Worm (Caenorhabditis elegans) whole organism, young adult: ENCODE results near the gene srb-3.
A peak's percentile ranks its signal among the peaks of the same experiment; 100 is the strongest.

Experiments
- C06A6.2 ChIP-seq: fragments of 200-800 bp; sonication (Bioruptor generic); conservative IDR thresholded peaks from 2 replicates; pipeline ENCODE4 v1.3.6; 2022; ENCODE audit warnings: missing genetic modification characterization, missing compliant biosample characterization
- C17E4.6 ChIP-seq: fragments of 200-800 bp; sonication (Bioruptor generic); IDR thresholded peaks from 2 replicates; pipeline ENCODE4 v1.3.6; 2022; ENCODE audit warnings: missing genetic modification reagents, missing genetic modification characterization, missing compliant biosample characterization
- ceh-27 ChIP-seq: fragments of 200-800 bp; sonication (Bioruptor generic); optimal IDR thresholded peaks from 2 replicates; lab custom pipeline; 2018; ENCODE audit warnings: mild to moderate bottlenecking, missing genetic modification characterization, moderate library complexity, missing compliant biosample characterization
- nhr-90 ChIP-seq: sonication (generic microtip); optimal IDR thresholded peaks from 2 replicates; lab custom pipeline; 2016; ENCODE audit warnings: missing genotype, mild to moderate bottlenecking, missing genetic modification characterization, missing compliant biosample characterization

DNA sequence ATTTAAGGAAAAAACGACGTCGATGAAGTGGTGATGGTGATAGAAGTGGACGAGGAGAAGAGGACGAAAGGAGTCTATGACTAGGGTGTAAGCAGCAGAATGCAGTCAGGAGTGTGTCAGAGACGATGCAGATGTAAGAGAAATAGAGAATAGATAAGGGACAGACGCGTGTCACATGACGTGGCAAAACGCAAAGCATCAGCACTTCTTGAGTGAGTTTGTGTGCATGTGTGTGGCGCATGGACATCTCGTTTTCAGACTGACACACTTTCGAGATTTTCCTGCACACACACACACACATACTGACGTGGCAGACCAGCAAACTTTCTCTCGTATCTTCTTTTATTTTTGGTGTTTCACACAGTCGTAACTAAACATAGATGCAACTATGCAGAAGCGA lies 15.8 kb upstream of the srb-3 start:
- no peak for TF ChIP-seq C17E4.6
- TF ChIP-seq C06A6.2 (GFP tag; lab: Robert Waterston, UW), result peak; percentile 59; the same call in 1 of the 2 replicates
- TF ChIP-seq ceh-27 (GFP tag; lab: Kevin White, UChicago), result peak; percentile 63
- TF ChIP-seq nhr-90 (tag; lab: Kevin White, UChicago), result peak; percentile 60
